Worm (Caenorhabditis elegans) whole organism, L4/young adult: ENCODE measurements around the gene ceh-75.

Experiments used
- W03F9.2 ChIP-seq: fragments of 150-350 bp; optimal IDR thresholded peaks from 2 replicates; lab custom pipeline; 2014; ENCODE audit warnings: missing biosample characterization, missing genetic modification characterization
- dao-5 ChIP-seq: sonication (generic microtip); optimal IDR thresholded peaks from 2 replicates; lab custom pipeline; 2016; ENCODE audit warnings: missing genotype, missing genetic modification characterization, moderate library complexity, missing compliant biosample characterization
- him-1 ChIP-seq: sonication (generic microtip); optimal IDR thresholded peaks from 2 replicates; lab custom pipeline; 2016; ENCODE audit warnings: missing genotype, missing genetic modification reagents, missing genetic modification characterization, missing compliant biosample characterization

DNA sequence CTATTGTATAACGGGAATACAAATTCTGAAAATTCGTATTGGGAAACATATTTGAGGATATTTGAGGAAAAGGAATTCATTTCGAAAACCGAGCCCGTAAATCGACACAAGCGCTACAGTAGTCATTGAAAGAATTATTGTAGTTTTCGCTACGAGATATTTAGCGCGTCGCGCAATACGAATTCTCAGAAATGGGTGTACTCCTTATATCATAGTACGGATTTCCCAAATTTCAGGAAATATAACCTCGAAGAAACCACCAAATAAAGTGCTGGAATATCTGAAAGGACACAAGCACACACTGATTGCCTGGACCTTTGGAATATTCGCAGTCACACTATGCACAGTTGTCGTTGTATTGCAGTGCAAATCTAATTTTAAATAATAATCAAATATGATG lies 6.2 kb downstream of the ceh-75 start:
- no peak for TF ChIP-seq dao-5 (tag; lab: Kevin White, UChicago)
- no peak for TF ChIP-seq him-1 (tag; lab: Kevin White, UChicago)
- no peak for TF ChIP-seq W03F9.2 (tag; lab: Kevin White, UChicago)
